Fruit fly (Drosophila melanogaster): ENCODE measurements around the gene CG31678.

- TF ChIP-seq CG10631 (GFP tag; optimal IDR thresholded peaks at IDR 0.05) (no peak), Hr4 (GFP tag; optimal IDR thresholded peaks at IDR 0.05) (no peak), CG34406 (GFP tag; optimal IDR thresholded peaks at IDR 0.05) (no peak)
Measured at dm6 chr2L:20614222-20614621, 61.5 kb downstream of the CG31678 start, which contains the start of gene CG15475.

Measured in whole organism, prepupa.